Fruit fly (Drosophila melanogaster): ENCODE results near the gene CG7029.

DNA sequence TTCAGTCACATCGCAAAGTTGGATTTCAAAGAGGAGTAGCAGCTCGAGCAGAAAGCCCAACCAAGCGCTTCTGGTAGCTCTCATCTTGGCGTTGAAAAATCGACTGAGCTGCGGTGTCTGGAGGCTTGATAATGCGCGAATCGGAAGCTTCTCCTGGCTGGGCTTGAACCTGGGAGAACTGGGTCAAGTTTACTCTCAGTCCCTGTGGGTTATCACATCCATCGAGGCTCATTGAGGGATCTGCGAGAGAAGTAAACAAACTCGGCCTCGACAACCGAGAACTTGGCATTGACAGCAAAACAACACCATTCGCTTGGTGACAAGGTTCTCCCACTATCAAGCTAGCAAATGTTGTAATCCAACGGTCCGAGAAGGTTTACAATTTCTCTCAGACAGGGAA, 10.3 kb downstream of the CG7029 start, which contains the start of gene Nepl13:
- TF ChIP-seq ttk (optimal IDR thresholded peaks at IDR 0.05) (no peak), Sin3A (optimal IDR thresholded peaks at IDR 0.05) (no peak), insv (optimal IDR thresholded peaks at IDR 0.05) (no peak)
